Fruit fly (Drosophila melanogaster) whole organism, adult: Measurements from ENCODE around the gene CG1421.

Experiments
- CG11617 ChIP-seq: fragments of 200-800 bp; sonication (Bioruptor generic); optimal IDR thresholded peaks from 2 replicates; lab custom pipeline; 2017; ENCODE audit warnings: mild to moderate bottlenecking, missing biosample characterization, missing genetic modification reagents, missing genetic modification characterization
- CG5204 ChIP-seq: fragments of 200-800 bp; sonication (Bioruptor generic); optimal IDR thresholded peaks from 2 replicates; lab custom pipeline; 2016; ENCODE audit warnings: missing biosample characterization, missing genetic modification characterization
- CG7101 ChIP-seq: fragments of 200-800 bp; sonication (Bioruptor generic); optimal IDR thresholded peaks from 2 replicates; lab custom pipeline; 2018; ENCODE audit warnings: missing biosample characterization, mild to moderate bottlenecking, missing genetic modification characterization, moderate library complexity
- Hr96 ChIP-seq: fragments of 200-800 bp; sonication (Bioruptor generic); optimal IDR thresholded peaks from 2 replicates; lab custom pipeline; 2016; ENCODE audit warnings: missing biosample characterization, missing genetic modification characterization
- Mnt ChIP-seq: fragments of 200-800 bp; sonication (Bioruptor generic); optimal IDR thresholded peaks from 2 replicates; lab custom pipeline; 2016; ENCODE audit warnings: missing biosample characterization, mild to moderate bottlenecking, missing genetic modification characterization
- cic ChIP-seq: fragments of 200-800 bp; sonication (Bioruptor generic); optimal IDR thresholded peaks from 2 replicates; lab custom pipeline; 2017; ENCODE audit warnings: missing biosample characterization, mild to moderate bottlenecking, missing genetic modification characterization, moderate library complexity
- kay ChIP-seq: fragments of 200-800 bp; sonication (Bioruptor generic); peaks from one replicate; lab custom pipeline; 2016; ENCODE audit warnings: missing biosample characterization, missing genetic modification characterization, borderline replicate concordance
- tj ChIP-seq: fragments of 200-800 bp; sonication (Bioruptor generic); optimal IDR thresholded peaks from 3 replicates; lab custom pipeline; 2017; ENCODE audit warnings: missing biosample characterization, mild to moderate bottlenecking, missing genetic modification characterization, moderate library complexity
- toe ChIP-seq: fragments of 200-800 bp; sonication (Bioruptor generic); optimal IDR thresholded peaks from 2 replicates; lab custom pipeline; 2016; ENCODE audit warnings: missing biosample characterization, missing genetic modification characterization

DNA sequence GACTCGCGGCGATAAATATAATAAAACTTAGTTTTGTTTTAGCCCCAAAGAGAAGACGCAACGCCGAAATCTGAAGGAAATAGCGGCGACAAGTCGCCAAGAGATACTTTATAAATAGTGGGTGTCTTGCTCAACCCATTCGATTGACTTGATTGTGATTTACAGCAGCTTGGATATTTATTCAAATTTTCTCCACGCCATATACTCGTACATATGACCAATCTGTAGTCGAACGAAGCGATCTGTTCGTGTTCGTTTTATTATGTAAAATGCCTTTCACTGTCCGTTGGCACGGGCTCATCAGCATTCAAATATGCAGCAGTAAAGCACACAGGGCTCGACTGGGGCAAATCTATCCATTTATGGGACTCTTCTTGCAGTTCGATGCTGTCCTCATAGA is 17.3 kb upstream of the CG1421 start:
- no peak for TF ChIP-seq toe
- no peak for TF ChIP-seq tj (GFP tag; lab: Kevin White, UChicago)
- TF ChIP-seq CG5204 (GFP tag; lab: Kevin White, UChicago) = no peak
- TF ChIP-seq CG11617 (GFP tag; lab: Kevin White, UChicago) = no peak
- no peak for TF ChIP-seq CG7101 (tag; lab: Kevin White, UChicago)
- TF ChIP-seq cic (GFP tag; lab: Kevin White, UChicago) = no peak
- no peak for TF ChIP-seq Mnt (GFP tag; lab: Kevin White, UChicago)
- TF ChIP-seq Hr96 (GFP tag; lab: Kevin White, UChicago) = no peak
- TF ChIP-seq kay = no peak
